Worm (Caenorhabditis elegans): ENCODE data around the gene pnk-4.

Gene pnk-4

ce11 chrX:5109130-5109529 lies 21.5 kb downstream of the pnk-4 start, which contains the start of gene C42D8.1:
Gene C42D8.1 (plus strand): TSS chrX:5109506.
- TF ChIP-seq nhr-80 (tag; optimal IDR thresholded peaks at IDR 0.05) (peak; percentile 64), K11D2.4 (GFP tag; IDR thresholded peaks at IDR 0.05) (no peak)

DNA sequence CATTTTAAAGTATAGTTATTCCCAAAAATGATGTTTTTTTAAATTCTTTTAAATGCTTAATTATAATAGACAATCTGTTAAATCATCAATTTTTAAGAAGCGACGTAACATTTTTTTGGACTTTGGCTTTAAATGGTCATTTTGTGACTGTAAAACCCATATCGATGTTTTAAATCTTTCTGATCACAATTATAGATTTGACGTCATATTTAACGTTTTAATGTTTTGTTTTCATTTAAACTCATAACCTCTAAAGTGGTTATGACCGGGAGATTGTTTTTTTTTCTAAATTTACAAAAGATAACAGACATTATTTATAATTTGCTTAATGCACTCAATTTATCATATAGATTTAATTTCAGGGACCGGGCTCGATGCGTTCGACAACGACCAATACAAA lies 24.3 kb downstream of the pnk-4 start:
- TF ChIP-seq ceh-79 (tag; optimal IDR thresholded peaks at IDR 0.05) (no peak), pbrm-1 (GFP tag; IDR thresholded peaks at IDR 0.05) (no peak), bed-2 (GFP tag; IDR thresholded peaks at IDR 0.05) (no peak), F39B2.1 (GFP tag; IDR thresholded peaks at IDR 0.05) (no peak), attf-6 (GFP tag; IDR thresholded peaks at IDR 0.05) (no peak), B0035.1 (tag; optimal IDR thresholded peaks at IDR 0.05) (no peak), K12H6.12 (tag; optimal IDR thresholded peaks at IDR 0.05) (no peak)

DNA sequence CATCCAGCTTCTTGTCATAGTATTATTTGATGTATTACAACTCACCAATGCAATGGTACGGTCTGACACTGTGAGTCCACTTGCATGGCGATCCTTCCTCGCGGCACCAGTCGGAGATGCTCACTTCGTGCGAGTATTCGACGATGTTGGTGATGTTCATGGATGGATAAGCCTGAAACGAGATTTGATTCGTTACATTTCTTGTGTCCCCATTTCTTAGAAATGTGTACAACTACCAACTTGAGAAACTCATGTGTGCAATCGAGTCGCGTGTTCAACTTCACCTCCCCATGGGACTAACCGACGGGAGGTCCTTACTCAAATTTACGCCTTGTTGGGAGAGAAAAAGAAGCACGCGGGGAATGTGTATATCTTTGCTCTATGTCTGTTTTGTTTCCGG lies 27.9 kb downstream of the pnk-4 start:
- TF ChIP-seq snpc-1.1 (tag; optimal IDR thresholded peaks at IDR 0.05; ENCODE audit: insufficient read depth) (no peak), ztf-3 (GFP tag; optimal IDR thresholded peaks at IDR 0.05) (no peak), F39B2.1 (GFP tag; IDR thresholded peaks at IDR 0.05) (no peak), die-1 (tag; optimal IDR thresholded peaks at IDR 0.05) (no peak), lin-35 (GFP tag; optimal IDR thresholded peaks at IDR 0.05) (no peak), egl-18 (GFP tag; IDR thresholded peaks at IDR 0.05) (no peak), cebp-2 (GFP tag; IDR thresholded peaks at IDR 0.05) (no peak), somi-1 (GFP tag; optimal IDR thresholded peaks at IDR 0.05) (no peak), mel-28 (tag; optimal IDR thresholded peaks at IDR 0.05; ENCODE audit: borderline replicate concordance) (no peak), mcd-1 (GFP tag; IDR thresholded peaks at IDR 0.05) (no peak), Y56A3A.18 (GFP tag; IDR thresholded peaks at IDR 0.05) (no peak), ZK185.1 (tag; optimal IDR thresholded peaks at IDR 0.05; ENCODE audit: poor library complexity, severe bottlenecking) (no peak), nfyb-1 (GFP tag; IDR thresholded peaks at IDR 0.05) (no peak)

ce11 chrX:5116180-5116579 lies 28.5 kb downstream of the pnk-4 start:
- TF ChIP-seq egrh-3 (GFP tag; IDR thresholded peaks at IDR 0.05) (no peak), tbp1 (GFP tag; optimal IDR thresholded peaks at IDR 0.05) (no peak), ceh-58 (GFP tag; IDR thresholded peaks at IDR 0.05) (no peak), ceh-27 (GFP tag; optimal IDR thresholded peaks at IDR 0.05) (peak; percentile 55), madf-3 (GFP tag; IDR thresholded peaks at IDR 0.05) (0 out of 2 replicates have a peak, but pooled peaks have one; percentile 71), ets-4 (GFP tag; optimal IDR thresholded peaks at IDR 0.05) (peak; percentile 50)

DNA sequence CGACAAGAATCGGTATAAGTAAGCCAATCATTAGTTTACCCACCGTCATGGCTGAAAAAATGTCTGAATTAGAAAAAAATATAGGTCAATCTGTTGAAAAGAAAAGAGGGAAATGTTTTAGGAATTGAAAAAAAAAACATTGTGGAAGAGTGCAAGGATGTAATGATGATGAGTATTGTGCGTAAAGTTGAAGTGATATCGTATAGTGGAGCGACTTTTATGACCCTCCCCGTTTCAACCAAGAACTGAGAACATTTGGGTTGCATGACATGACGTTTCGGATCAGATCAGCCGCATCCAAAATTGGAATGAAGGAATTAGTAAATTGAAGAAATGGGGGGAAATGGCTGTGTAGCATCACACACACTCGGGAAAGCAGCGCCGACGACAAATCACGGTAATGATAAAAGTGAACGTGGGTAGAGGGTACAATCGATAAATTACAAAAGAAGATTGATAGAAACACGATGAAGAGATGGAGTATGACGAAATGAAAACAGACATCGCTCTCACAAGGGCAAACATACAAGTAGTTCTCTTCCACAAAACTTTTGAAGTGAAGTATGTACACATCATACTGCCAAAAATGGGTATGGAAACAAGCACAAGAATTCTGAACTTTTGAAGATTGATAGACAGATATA lies 29.3 kb downstream of the pnk-4 start, which contains the start of gene apl-1:
Gene apl-1, minus strand, starts transcription at position 51 of the 644 bp plus-strand sequence.
- TF ChIP-seq pbrm-1 (GFP tag; IDR thresholded peaks at IDR 0.05) (no peak), cebp-1 (GFP tag; IDR thresholded peaks at IDR 0.05) (no peak), cebp-1 (tag; optimal IDR thresholded peaks at IDR 0.05) (peak; percentile 57), F39B2.1 (GFP tag; IDR thresholded peaks at IDR 0.05) (no peak), lin-35 (GFP tag; optimal IDR thresholded peaks at IDR 0.05) (no peak)

- TF ChIP-seq rpc-1 (optimal IDR thresholded peaks at IDR 0.05), result no peak
- TF ChIP-seq rpc-1 (tag; optimal IDR thresholded peaks at IDR 0.05), result no peak
- peak in 1 of 3 experiments; percentile 62 for TF ChIP-seq lin-35 (GFP tag; optimal IDR thresholded peaks at IDR 0.05)
These were observed 29.9 kb downstream of the pnk-4 start for ce11 chrX:5117571-5117970.
